Fruit fly (Drosophila melanogaster) whole organism: Measurements from ENCODE around the gene mRpL19.

Source experiments
- CG8478 ChIP-seq: fragments of >200 bp; optimal IDR thresholded peaks from 2 replicates; lab custom pipeline; 2018; ENCODE audit warnings: inconsistent platforms
- Dll ChIP-seq: fragments of >200 bp; optimal IDR thresholded peaks from 2 replicates; lab custom pipeline; 2017
- usp ChIP-seq: fragments of >200 bp; optimal IDR thresholded peaks from 2 replicates; lab custom pipeline; 2017; ENCODE audit warnings: missing biosample characterization, missing genetic modification characterization, mixed read lengths

DNA sequence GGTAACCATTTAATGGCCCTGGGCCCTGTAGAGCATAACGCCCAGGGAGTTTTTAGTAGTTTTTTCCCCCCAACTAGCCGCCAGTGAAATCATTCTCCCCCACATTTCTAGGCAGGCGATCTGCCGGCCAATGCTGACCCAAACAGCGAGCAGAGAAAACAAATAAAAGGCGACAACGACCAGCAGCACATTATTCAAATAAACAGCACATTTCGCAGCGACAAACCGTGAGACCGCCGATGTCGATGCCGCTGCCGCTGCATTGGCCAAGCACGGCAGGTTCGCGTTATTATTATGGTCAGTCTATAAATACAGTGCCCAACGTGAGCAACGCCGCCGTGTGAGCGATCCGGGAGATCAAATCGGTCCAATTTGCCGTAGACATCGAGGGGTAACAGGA, 45.0 kb downstream of the mRpL19 start, which contains the start of gene CG11760:
- TF ChIP-seq CG8478 (no peak), usp (GFP tag; lab: Kevin White, UChicago) (no peak), Dll (no peak)
